Worm (Caenorhabditis elegans) whole organism, L4 larva: ENCODE results near the gene trxr-2.

ENCODE experiments used
- D1046.2 ChIP-seq: fragments of 200-800 bp; sonication (Bioruptor generic); IDR thresholded peaks from 2 replicates; pipeline ENCODE4 v1.3.6; 2022; ENCODE audit warnings: missing genetic modification characterization, missing compliant biosample characterization
- T20F7.1 ChIP-seq: fragments of 200-800 bp; sonication (Bioruptor generic); optimal IDR thresholded peaks from 2 replicates; lab custom pipeline; 2018; ENCODE audit warnings: mild to moderate bottlenecking, missing genetic modification characterization, missing compliant biosample characterization
- ZK337.2 ChIP-seq: fragments of 200-800 bp; sonication (Bioruptor generic); IDR thresholded peaks from 2 replicates; pipeline ENCODE4 v1.3.6; 2022; ENCODE audit warnings: missing genetic modification reagents, missing genetic modification characterization, missing compliant biosample characterization
- ZK546.5 ChIP-seq, 2 experiments: sonication (generic microtip); optimal IDR thresholded peaks; 2 replicates each; lab custom pipeline; 2017; ENCODE audit warnings: missing biosample characterization in 2 of 2, missing genetic modification characterization in 2 of 2
- aha-1 ChIP-seq: fragments of 150-350 bp; peaks from one replicate; lab custom pipeline; 2014; ENCODE audit warnings: missing biosample characterization, missing genetic modification characterization
- aly-2 ChIP-seq: sonication (generic microtip); optimal IDR thresholded peaks from 2 replicates; lab custom pipeline; 2018; ENCODE audit warnings: missing biosample characterization, missing genetic modification characterization
- ama-1 ChIP-seq: fragments of 150-350 bp; optimal IDR thresholded peaks from 2 replicates; lab custom pipeline; 2014; ENCODE audit warnings: inconsistent platforms, mixed read lengths
- ceh-28 ChIP-seq: fragments of 150-350 bp; optimal IDR thresholded peaks from 2 replicates; lab custom pipeline; 2014; ENCODE audit warnings: missing biosample characterization, missing genetic modification reagents, missing genetic modification characterization
- ceh-62 ChIP-seq: sonication (generic microtip); optimal IDR thresholded peaks from 2 replicates; lab custom pipeline; 2017; ENCODE audit warnings: missing biosample characterization, missing genetic modification characterization
- daf-12 ChIP-seq: fragments of 150-350 bp; optimal IDR thresholded peaks from 2 replicates; lab custom pipeline; 2014; ENCODE audit warnings: missing biosample characterization, missing genetic modification reagents, missing genetic modification characterization
- daf-16 ChIP-seq, 3 experiments: sonication (generic microtip); optimal IDR thresholded peaks; 2 replicates each; lab custom pipeline; 2016 to 2017; ENCODE audit warnings: missing genetic modification characterization in 3 of 3, missing genetic modification reagents in 3 of 3, mild to moderate bottlenecking in 2 of 3, missing compliant biosample characterization in 2 of 3, missing biosample characterization in 1 of 3, moderate library complexity in 1 of 3
- daf-19 ChIP-seq: fragments of 200-800 bp; sonication (Bioruptor generic); conservative IDR thresholded peaks from 2 replicates; pipeline ENCODE4 v1.3.6; 2022; ENCODE audit warnings: missing genetic modification characterization, missing compliant biosample characterization
- dmd-9 ChIP-seq: fragments of 200-800 bp; sonication (Bioruptor generic); IDR thresholded peaks from 2 replicates; pipeline ENCODE4 v1.3.6; 2022; ENCODE audit warnings: missing genetic modification reagents, missing genetic modification characterization, missing compliant biosample characterization
- fos-1 ChIP-seq: fragments of 150-350 bp; optimal IDR thresholded peaks from 2 replicates; lab custom pipeline; 2014; ENCODE audit warnings: missing biosample characterization, missing genetic modification characterization
- gei-8 ChIP-seq: fragments of 200-800 bp; sonication (Bioruptor generic); optimal IDR thresholded peaks from 2 replicates; lab custom pipeline; 2018; ENCODE audit warnings: mild to moderate bottlenecking, missing genetic modification characterization, missing compliant biosample characterization
- hif-1 ChIP-seq, 2 experiments: sonication (generic microtip); optimal IDR thresholded peaks; 2 replicates each; lab custom pipeline; 2016 to 2017; ENCODE audit warnings: missing compliant biosample characterization in 2 of 2, missing genetic modification characterization in 2 of 2, missing genetic modification reagents in 2 of 2, missing genotype in 2 of 2, mild to moderate bottlenecking in 1 of 2
- hlh-11 ChIP-seq: fragments of 200-800 bp; sonication (Bioruptor generic); optimal IDR thresholded peaks from 2 replicates; lab custom pipeline; 2018; ENCODE audit warnings: mild to moderate bottlenecking, missing genetic modification characterization, missing compliant biosample characterization
- lin-15B ChIP-seq: fragments of 150-350 bp; sonication (generic microtip); optimal IDR thresholded peaks from 3 replicates; lab custom pipeline; 2014; ENCODE audit warnings: missing biosample characterization, missing genetic modification characterization
- lin-29 ChIP-seq: fragments of 200-800 bp; sonication (Bioruptor generic); IDR thresholded peaks from 2 replicates; pipeline ENCODE4 v1.3.6; 2022; ENCODE audit warnings: missing genetic modification reagents, missing genetic modification characterization, missing compliant biosample characterization
- lin-38 ChIP-seq: fragments of 200-800 bp; sonication (Bioruptor generic); IDR thresholded peaks from 2 replicates; pipeline ENCODE4 v1.3.6; 2022; ENCODE audit warnings: missing genetic modification reagents, missing genetic modification characterization, missing compliant biosample characterization
- lin-39 ChIP-seq: fragments of 150-350 bp; optimal IDR thresholded peaks from 2 replicates; lab custom pipeline; 2014; ENCODE audit warnings: missing biosample characterization, missing genetic modification reagents, missing genetic modification characterization
- lsy-2 ChIP-seq, 2 experiments: fragments of 150-350 bp in 1 of 2; sonication (generic microtip) in 1 of 2; optimal IDR thresholded peaks; 2 replicates each; lab custom pipeline; 2014 to 2017; ENCODE audit warnings: missing biosample characterization in 2 of 2, missing genetic modification characterization in 2 of 2
- madf-9 ChIP-seq: fragments of 200-800 bp; sonication (Bioruptor generic); conservative IDR thresholded peaks from 2 replicates; pipeline ENCODE4 v1.3.6; 2022; ENCODE audit warnings: missing genetic modification reagents, missing genetic modification characterization, missing compliant biosample characterization
- nhr-11 ChIP-seq: fragments of 150-350 bp; optimal IDR thresholded peaks from 2 replicates; lab custom pipeline; 2014; ENCODE audit warnings: missing biosample characterization, missing genetic modification characterization
- nhr-111 ChIP-seq: fragments of 200-800 bp; sonication (Bioruptor generic); optimal IDR thresholded peaks from 2 replicates; lab custom pipeline; 2018; ENCODE audit warnings: mild to moderate bottlenecking, missing genetic modification characterization, missing compliant biosample characterization
- nhr-28 ChIP-seq: fragments of 150-350 bp; optimal IDR thresholded peaks from 2 replicates; lab custom pipeline; 2014; ENCODE audit warnings: missing biosample characterization, missing genetic modification characterization
- nhr-42 ChIP-seq: fragments of 200-800 bp; sonication (Bioruptor generic); IDR thresholded peaks from 2 replicates; pipeline ENCODE4 v1.3.6; 2022; ENCODE audit warnings: missing genetic modification characterization, missing compliant biosample characterization
- nhr-76 ChIP-seq: fragments of 150-350 bp; optimal IDR thresholded peaks from 2 replicates; lab custom pipeline; 2014; ENCODE audit warnings: missing biosample characterization, missing genetic modification characterization
- pha-4 ChIP-seq, 2 experiments: fragments of 150-350 bp in 1 of 2; fragments of 200-800 bp in 1 of 2; sonication (Bioruptor generic) in 1 of 2; IDR thresholded peaks in 1 of 2; optimal IDR thresholded peaks in 1 of 2; 2 replicates each; pipeline versions ENCODE4 v1.3.6 to Lab custom; 2014 to 2022; ENCODE audit warnings: missing genetic modification characterization in 2 of 2, missing genetic modification reagents in 2 of 2, missing biosample characterization in 1 of 2, missing compliant biosample characterization in 1 of 2
- php-3 ChIP-seq: fragments of 200-800 bp; sonication (Bioruptor generic); IDR thresholded peaks from 2 replicates; pipeline ENCODE4 v1.3.6; 2022; ENCODE audit warnings: missing genetic modification reagents, missing genetic modification characterization, missing compliant biosample characterization
- pqm-1 ChIP-seq: sonication (generic microtip); optimal IDR thresholded peaks from 2 replicates; lab custom pipeline; 2017; ENCODE audit warnings: missing biosample characterization, missing genetic modification characterization
- rbr-2 ChIP-seq: sonication (generic microtip); optimal IDR thresholded peaks from 2 replicates; lab custom pipeline; 2016; ENCODE audit warnings: missing genotype, missing genetic modification characterization, missing compliant biosample characterization
- saeg-2 ChIP-seq: fragments of 200-800 bp; sonication (Bioruptor generic); IDR thresholded peaks from 2 replicates; pipeline ENCODE4 v1.3.6; 2022; ENCODE audit warnings: missing genetic modification reagents, missing genetic modification characterization, missing compliant biosample characterization
- snpc-1.2 ChIP-seq: fragments of 200-800 bp; sonication (Bioruptor generic); IDR thresholded peaks from 2 replicates; pipeline ENCODE4 v1.3.6; 2022; ENCODE audit warnings: missing genetic modification reagents, missing genetic modification characterization, missing compliant biosample characterization
- snpc-4 ChIP-seq: fragments of 150-350 bp; optimal IDR thresholded peaks from 2 replicates; lab custom pipeline; 2014; ENCODE audit warnings: missing biosample characterization, missing genetic modification characterization
- spr-1 ChIP-seq: sonication (generic microtip); optimal IDR thresholded peaks from 2 replicates; lab custom pipeline; 2016; ENCODE audit warnings: mild to moderate bottlenecking, missing genetic modification characterization, missing compliant biosample characterization
- tag-97 ChIP-seq: fragments of 200-800 bp; sonication (Bioruptor generic); IDR thresholded peaks from 2 replicates; pipeline ENCODE4 v1.3.6; 2022; ENCODE audit warnings: missing genetic modification characterization, missing compliant biosample characterization
- unc-62 ChIP-seq, 3 experiments: fragments of 150-350 bp in 1 of 3; sonication (generic microtip); optimal IDR thresholded peaks in 2 of 3; peaks in 1 of 3; 1 replicate in 1 of 3; 2 replicates in 2 of 3; lab custom pipeline; 2014 to 2017; ENCODE audit warnings: missing biosample characterization in 3 of 3, missing genetic modification characterization in 3 of 3, missing genetic modification reagents in 3 of 3, missing genotype in 1 of 3
- zip-2 ChIP-seq: fragments of 150-350 bp; optimal IDR thresholded peaks from 2 replicates; lab custom pipeline; 2014; ENCODE audit warnings: missing biosample characterization, missing genetic modification characterization
- ztf-11 ChIP-seq: fragments of 150-350 bp; optimal IDR thresholded peaks from 2 replicates; lab custom pipeline; 2014; ENCODE audit warnings: missing biosample characterization, missing genetic modification characterization

trxr-2 gene

ce11 chrIII:8888956-8889355, 24.6 kb upstream of the trxr-2 start, which contains the start of gene ZK637.14 (continued):
- TF ChIP-seq snpc-4 (tag; lab: Kevin White, UChicago) (no peak), rbr-2 (peak; percentile 31), gei-8 (GFP tag; lab: Kevin White, UChicago) (no peak), php-3 (no peak), lin-15B (tag; lab: Kevin White, UChicago) (no peak), nhr-42 (GFP tag; lab: Robert Waterston, UW) (no peak)

ce11 chrIII:8889931-8890330, 23.6 kb upstream of the trxr-2 start, which contains the start of gene lnkn-1:
lnkn-1 (plus strand) TSS chrIII:8890231.
- TF ChIP-seq daf-12 (tag; lab: Kevin White, UChicago) (no peak), nhr-76 (tag; lab: Kevin White, UChicago) (no peak), lin-29 (GFP tag; lab: Robert Waterston, UW) (no peak)

ce11 chrIII:8893464-8893863, 20.1 kb upstream of the trxr-2 start, which contains the start of gene ZK637.4:
ZK637.4 (plus strand) TSS chrIII:8893764.
- TF ChIP-seq daf-19 (GFP tag; lab: Robert Waterston, UW) = no peak
- no peak for TF ChIP-seq snpc-1.2 (GFP tag; lab: Robert Waterston, UW)
- TF ChIP-seq daf-16 (GFP tag; optimal IDR thresholded peaks at IDR 0.05; lab: Kevin White, UChicago) = no peak
- no peak for TF ChIP-seq daf-16 (tag; optimal IDR thresholded peaks at IDR 0.05; lab: Kevin White, UChicago)
- TF ChIP-seq madf-9 = no peak
- no peak for TF ChIP-seq lsy-2 (tag; optimal IDR thresholded peaks at IDR 0.05; lab: Kevin White, UChicago)
- no peak for TF ChIP-seq daf-12 (tag; lab: Kevin White, UChicago)
- no peak for TF ChIP-seq ztf-11 (tag; lab: Kevin White, UChicago)
- no peak for TF ChIP-seq hlh-11 (tag; lab: Kevin White, UChicago)
- no peak for TF ChIP-seq unc-62 (GFP tag; optimal IDR thresholded peaks at IDR 0.05 in 1 of 2; lab: Kevin White, UChicago)
- no peak for TF ChIP-seq unc-62 (tag; optimal IDR thresholded peaks at IDR 0.05; lab: Kevin White, UChicago)
- no peak for TF ChIP-seq T20F7.1
- TF ChIP-seq aha-1 (tag; lab: Kevin White, UChicago) = no peak
- TF ChIP-seq lin-39 (tag; lab: Kevin White, UChicago) = no peak
- no peak for TF ChIP-seq tag-97 (GFP tag; lab: Robert Waterston, UW)
- TF ChIP-seq nhr-11 = no peak
- TF ChIP-seq ZK546.5 (tag; optimal IDR thresholded peaks at IDR 0.05; lab: Kevin White, UChicago) = no peak
- no peak for TF ChIP-seq pqm-1 (tag; lab: Kevin White, UChicago)
- TF ChIP-seq dmd-9 (GFP tag; lab: Robert Waterston, UW) = no peak
- TF ChIP-seq, all 104 proteins: peak for 0

- TF ChIP-seq nhr-28 (tag; lab: Kevin White, UChicago) = no peak
- no peak for TF ChIP-seq lin-15B (tag; lab: Kevin White, UChicago)
- no peak for TF ChIP-seq lin-39 (tag; lab: Kevin White, UChicago)
- no peak for TF ChIP-seq ceh-62
- no peak for TF ChIP-seq ama-1
- TF ChIP-seq D1046.2 = no peak
- TF ChIP-seq hif-1 (tag; optimal IDR thresholded peaks at IDR 0.05; lab: Kevin White, UChicago) = no peak
- no peak for TF ChIP-seq fos-1 (tag; lab: Kevin White, UChicago)
- no peak for TF ChIP-seq daf-16 (GFP tag; optimal IDR thresholded peaks at IDR 0.05; lab: Kevin White, UChicago)
- no peak for TF ChIP-seq daf-16 (tag; optimal IDR thresholded peaks at IDR 0.05; lab: Kevin White, UChicago)
- no peak for TF ChIP-seq aly-2 (tag; lab: Kevin White, UChicago)
- no peak for TF ChIP-seq pha-4 (GFP tag; IDR thresholded peaks at IDR 0.05; lab: Robert Waterston, UW)
- no peak for TF ChIP-seq pha-4 (tag; optimal IDR thresholded peaks at IDR 0.05; lab: Kevin White, UChicago)
- TF ChIP-seq spr-1 = no peak
- TF ChIP-seq lin-38 (GFP tag; lab: Robert Waterston, UW) = no peak
- TF ChIP-seq ceh-28 = no peak
- TF ChIP-seq ZK337.2 (GFP tag; lab: Robert Waterston, UW) = no peak
- TF ChIP-seq saeg-2 (GFP tag; lab: Robert Waterston, UW) = no peak
- TF ChIP-seq zip-2 (tag; lab: Kevin White, UChicago) = no peak
- TF ChIP-seq lin-29 (GFP tag; lab: Robert Waterston, UW) = no peak
- no peak for TF ChIP-seq hlh-11 (tag; lab: Kevin White, UChicago)
- no peak for TF ChIP-seq nhr-111
Observed at ce11 chrIII:8894782-8895181, 18.8 kb upstream of the trxr-2 start, which contains the start of gene asna-1. asna-1 (plus strand) TSS chrIII:8895082.
